Fruit fly (Drosophila melanogaster) whole organism, embryonic: Measurements from ENCODE around the gene Gk2.

Experiments used
- BEAF-32 ChIP-seq: fragments of 200-800 bp; sonication (Bioruptor generic); optimal IDR thresholded peaks from 3 replicates; lab custom pipeline; 2017; ENCODE audit warnings: missing biosample characterization, missing genetic modification characterization, mild to moderate bottlenecking, moderate library complexity, missing genetic modification reagents
- Bgb ChIP-seq: fragments of 200-800 bp; sonication (Bioruptor generic); IDR thresholded peaks from 2 replicates; pipeline ENCODE4 v1.3.6; 2022; ENCODE audit warnings: missing biosample characterization, missing genetic modification characterization; ENCODE audit not compliant: partially characterized antibody
- CG13287 ChIP-seq: fragments of 200-800 bp; sonication (Bioruptor generic); IDR thresholded peaks from 2 replicates; pipeline ENCODE4 v1.3.6; 2022; ENCODE audit warnings: missing biosample characterization, missing genetic modification characterization; ENCODE audit not compliant: partially characterized antibody
- CG14710 ChIP-seq: fragments of 200-800 bp; sonication (Bioruptor generic); optimal IDR thresholded peaks from 3 replicates; lab custom pipeline; 2019; ENCODE audit warnings: missing biosample characterization, mild to moderate bottlenecking, missing genetic modification characterization, moderate library complexity
- CG14860 ChIP-seq: fragments of 200-800 bp; sonication (Bioruptor generic); IDR thresholded peaks from 3 replicates; pipeline ENCODE4 v1.3.6; 2022; ENCODE audit warnings: missing biosample characterization, missing genetic modification characterization; ENCODE audit not compliant: partially characterized antibody
- CG14965 ChIP-seq: fragments of 200-800 bp; sonication (Bioruptor generic); optimal IDR thresholded peaks from 2 replicates; lab custom pipeline; 2016; ENCODE audit warnings: missing biosample characterization, missing genetic modification characterization, borderline replicate concordance
- CG15514 ChIP-seq: fragments of 200-800 bp; sonication (Bioruptor generic); optimal IDR thresholded peaks from 3 replicates; lab custom pipeline; 2017; ENCODE audit warnings: missing biosample characterization, missing genetic modification characterization, mild to moderate bottlenecking, moderate library complexity, missing genetic modification reagents
- CG17186 ChIP-seq: fragments of 200-800 bp; sonication (Bioruptor generic); optimal IDR thresholded peaks from 3 replicates; lab custom pipeline; 2017; ENCODE audit warnings: missing biosample characterization, missing genetic modification reagents, missing genetic modification characterization
- CG2116 ChIP-seq: fragments of 200-800 bp; sonication (Bioruptor generic); optimal IDR thresholded peaks from 3 replicates; lab custom pipeline; 2018; ENCODE audit warnings: missing biosample characterization, mild to moderate bottlenecking, missing genetic modification characterization
- CG2199 ChIP-seq: fragments of 200-800 bp; sonication (Bioruptor generic); IDR thresholded peaks from 3 replicates; pipeline ENCODE4 v1.3.6; 2022; ENCODE audit warnings: missing biosample characterization, missing genetic modification characterization
- CG34224 ChIP-seq: fragments of 200-800 bp; sonication (Bioruptor generic); IDR thresholded peaks from 3 replicates; pipeline ENCODE4 v1.3.6; 2022; ENCODE audit warnings: missing biosample characterization, missing genetic modification characterization; ENCODE audit not compliant: partially characterized antibody
- CG7786 ChIP-seq: fragments of 200-800 bp; sonication (Bioruptor generic); optimal IDR thresholded peaks from 2 replicates; lab custom pipeline; 2016; ENCODE audit warnings: missing biosample characterization, missing genetic modification characterization
- CkIIα-i1 ChIP-seq: fragments of 200-800 bp; sonication (Bioruptor generic); IDR thresholded peaks from 2 replicates; pipeline ENCODE4 v1.3.6; 2022; ENCODE audit warnings: missing biosample characterization, missing genetic modification characterization
- Dll ChIP-seq: fragments of 200-800 bp; sonication (Bioruptor generic); IDR thresholded peaks from 4 replicates; pipeline ENCODE4 v1.3.6; 2022; ENCODE audit warnings: missing biosample characterization, missing genetic modification characterization; ENCODE audit not compliant: partially characterized antibody
- Doc3 ChIP-seq: fragments of 200-800 bp; sonication (Bioruptor generic); IDR thresholded peaks from 3 replicates; pipeline ENCODE4 v1.3.6; 2022; ENCODE audit warnings: missing biosample characterization, missing genetic modification characterization; ENCODE audit not compliant: partially characterized antibody
- Dp ChIP-seq: fragments of 200-800 bp; sonication (Bioruptor generic); optimal IDR thresholded peaks from 2 replicates; lab custom pipeline; 2018; ENCODE audit warnings: missing biosample characterization, mild to moderate bottlenecking, missing genetic modification characterization, moderate library complexity
- E2f2 ChIP-seq: fragments of 200-800 bp; sonication (Bioruptor generic); IDR thresholded peaks from 2 replicates; pipeline ENCODE4 v1.3.6; 2022; ENCODE audit warnings: missing biosample characterization, missing genetic modification characterization
- HLH4C ChIP-seq: fragments of 200-800 bp; sonication (Bioruptor generic); IDR thresholded peaks from 3 replicates; pipeline ENCODE4 v1.3.6; 2022; ENCODE audit warnings: missing biosample characterization, missing genetic modification characterization; ENCODE audit not compliant: partially characterized antibody
- MBD-R2 ChIP-seq: fragments of 200-800 bp; sonication (Bioruptor generic); IDR thresholded peaks from 2 replicates; pipeline ENCODE4 v1.3.6; 2022; ENCODE audit warnings: missing biosample characterization, missing genetic modification characterization
- MESR4 ChIP-seq: fragments of 200-800 bp; sonication (Bioruptor generic); optimal IDR thresholded peaks from 2 replicates; lab custom pipeline; 2018; ENCODE audit warnings: missing biosample characterization, mild to moderate bottlenecking, missing genetic modification characterization, moderate library complexity
- Scr ChIP-seq: fragments of 200-800 bp; sonication (Bioruptor generic); IDR thresholded peaks from 2 replicates; pipeline ENCODE4 v1.3.6; 2022; ENCODE audit warnings: missing biosample characterization, missing genetic modification characterization; ENCODE audit not compliant: partially characterized antibody
- Sry-δ ChIP-seq: fragments of 200-800 bp; sonication (Bioruptor generic); optimal IDR thresholded peaks from 2 replicates; lab custom pipeline; 2016; ENCODE audit warnings: missing biosample characterization, missing genetic modification characterization
- amos ChIP-seq: fragments of 200-800 bp; sonication (Bioruptor generic); IDR thresholded peaks from 2 replicates; pipeline ENCODE4 v1.3.6; 2022; ENCODE audit warnings: missing biosample characterization, missing genetic modification characterization; ENCODE audit not compliant: partially characterized antibody
- bbx ChIP-seq: fragments of 200-800 bp; sonication (Bioruptor generic); IDR thresholded peaks from 2 replicates; pipeline ENCODE4 v1.3.6; 2022; ENCODE audit warnings: missing biosample characterization, missing genetic modification characterization; ENCODE audit not compliant: partially characterized antibody
- crol ChIP-seq: fragments of 200-800 bp; sonication (Bioruptor generic); IDR thresholded peaks from 2 replicates; pipeline ENCODE4 v1.3.6; 2022; ENCODE audit warnings: missing biosample characterization, missing genetic modification characterization
- dmrt11E ChIP-seq: fragments of 200-800 bp; sonication (Bioruptor generic); optimal IDR thresholded peaks from 3 replicates; lab custom pipeline; 2018; ENCODE audit warnings: missing biosample characterization, mild to moderate bottlenecking, missing genetic modification characterization, moderate library complexity
- grn ChIP-seq: fragments of 200-800 bp; sonication (Bioruptor generic); optimal IDR thresholded peaks from 3 replicates; lab custom pipeline; 2017; ENCODE audit warnings: missing biosample characterization, missing genetic modification characterization
- gro ChIP-seq: fragments of 200-800 bp; sonication (Bioruptor generic); optimal IDR thresholded peaks from 2 replicates; lab custom pipeline; 2016; ENCODE audit warnings: missing biosample characterization, missing genetic modification characterization
- hb ChIP-seq: fragments of 200-800 bp; sonication (Bioruptor generic); IDR thresholded peaks from 3 replicates; pipeline ENCODE4 v1.3.6; 2022; ENCODE audit warnings: missing biosample characterization, missing genetic modification characterization; ENCODE audit not compliant: partially characterized antibody
- hbn ChIP-seq: fragments of 200-800 bp; sonication (Bioruptor generic); IDR thresholded peaks from 2 replicates; pipeline ENCODE4 v1.3.6; 2022; ENCODE audit warnings: missing biosample characterization, missing genetic modification characterization; ENCODE audit not compliant: partially characterized antibody
- inv ChIP-seq: fragments of 200-800 bp; sonication (Bioruptor generic); IDR thresholded peaks from 2 replicates; pipeline ENCODE4 v1.3.6; 2022; ENCODE audit warnings: missing biosample characterization, missing genetic modification characterization; ENCODE audit not compliant: partially characterized antibody
- mld ChIP-seq: fragments of 200-800 bp; sonication (Bioruptor generic); IDR thresholded peaks from 3 replicates; pipeline ENCODE4 v1.3.6; 2022; ENCODE audit warnings: missing biosample characterization, missing genetic modification characterization; ENCODE audit not compliant: partially characterized antibody
- nerfin-2 ChIP-seq: fragments of 200-800 bp; sonication (Bioruptor generic); IDR thresholded peaks from 2 replicates; pipeline ENCODE4 v1.3.6; 2022; ENCODE audit warnings: missing biosample characterization, missing genetic modification characterization; ENCODE audit not compliant: partially characterized antibody
- pzg ChIP-seq: fragments of 200-800 bp; sonication (Bioruptor generic); optimal IDR thresholded peaks from 3 replicates; lab custom pipeline; 2018; ENCODE audit warnings: missing biosample characterization, mild to moderate bottlenecking, missing genetic modification characterization, moderate library complexity
- sna ChIP-seq: fragments of 200-800 bp; sonication (Bioruptor generic); IDR thresholded peaks from 2 replicates; pipeline ENCODE4 v1.3.6; 2022; ENCODE audit warnings: missing biosample characterization, missing genetic modification characterization; ENCODE audit not compliant: partially characterized antibody
- sob ChIP-seq: fragments of 200-800 bp; sonication (Bioruptor generic); IDR thresholded peaks from 2 replicates; pipeline ENCODE4 v1.3.6; 2022; ENCODE audit warnings: missing biosample characterization, missing genetic modification characterization
- stc ChIP-seq: fragments of 200-800 bp; sonication (Bioruptor generic); IDR thresholded peaks from 2 replicates; pipeline ENCODE4 v1.3.6; 2022; ENCODE audit warnings: missing biosample characterization, missing genetic modification characterization
- tna ChIP-seq: fragments of 200-800 bp; sonication (Bioruptor generic); IDR thresholded peaks from 2 replicates; pipeline ENCODE4 v1.3.6; 2022; ENCODE audit warnings: missing biosample characterization, missing genetic modification characterization; ENCODE audit not compliant: partially characterized antibody
- unc-4 ChIP-seq: fragments of 200-800 bp; sonication (Bioruptor generic); IDR thresholded peaks from 2 replicates; pipeline ENCODE4 v1.3.6; 2022; ENCODE audit warnings: missing biosample characterization, missing genetic modification characterization; ENCODE audit not compliant: partially characterized antibody
- wor ChIP-seq: fragments of 200-800 bp; sonication (Bioruptor generic); IDR thresholded peaks from 2 replicates; pipeline ENCODE4 v1.3.6; 2022; ENCODE audit warnings: missing biosample characterization, missing genetic modification characterization

Gene Gk2

DNA sequence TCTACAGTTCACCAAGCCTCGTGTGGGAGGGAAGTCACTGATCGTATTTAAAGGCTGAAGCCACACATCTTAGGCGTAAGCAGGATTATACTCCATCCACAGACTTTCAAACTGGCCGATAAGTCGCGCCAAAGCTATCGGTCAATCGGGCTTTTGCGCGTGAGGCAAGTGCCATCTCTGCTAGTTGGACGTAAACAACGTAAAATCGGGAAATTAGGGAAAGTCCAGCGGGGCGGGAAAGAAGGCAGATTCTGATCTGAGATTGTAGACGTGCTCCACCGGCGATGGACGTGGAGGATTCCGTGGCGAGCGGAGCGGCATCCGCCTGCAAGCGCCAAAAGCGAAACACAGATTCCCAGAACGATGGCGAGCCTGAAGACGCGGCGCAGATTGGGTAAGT lies 17.9 kb downstream of the Gk2 start, which contains the start of gene CG8001 (continued):
- TF ChIP-seq CG2199 (GFP tag; lab: Robert Waterston, UW): no peak
- TF ChIP-seq amos: peak; percentile 64; the same call in 1 of the 2 replicates
- TF ChIP-seq CG14710 (tag; lab: Kevin White, UChicago): no peak
- peak; percentile 36; the same call in 1 of the 2 replicates for TF ChIP-seq nerfin-2 (GFP tag; lab: Robert Waterston, UW)
- no peak for TF ChIP-seq gro (GFP tag; lab: Kevin White, UChicago)
- TF ChIP-seq CG7786 (GFP tag; lab: Kevin White, UChicago): no peak
- TF ChIP-seq CG17186 (GFP tag; lab: Kevin White, UChicago): peak; percentile 57
- peak; percentile 13 for TF ChIP-seq CG2116 (GFP tag; lab: Kevin White, UChicago)
- no peak for TF ChIP-seq stc (GFP tag; lab: Robert Waterston, UW)
- TF ChIP-seq Dll (GFP tag; lab: Robert Waterston, UW): peak; percentile 61; the same call in 3 of the 4 replicates
- TF ChIP-seq sna (GFP tag; lab: Robert Waterston, UW): peak; percentile 41; the same call in 1 of the 2 replicates
- peak; percentile 71 for TF ChIP-seq Bgb (GFP tag; lab: Robert Waterston, UW)
- TF ChIP-seq Sry-δ: peak; percentile 83
- peak; percentile 6 for TF ChIP-seq MESR4
- TF ChIP-seq tna (GFP tag; lab: Robert Waterston, UW): 0 out of 2 replicates have a peak, but pooled peaks have one; percentile 26
- TF ChIP-seq E2f2 (GFP tag; lab: Robert Waterston, UW): peak; percentile 94
- TF ChIP-seq hbn (GFP tag; lab: Robert Waterston, UW): peak; percentile 66
- no peak for TF ChIP-seq CG14965 (GFP tag; lab: Kevin White, UChicago)
- TF ChIP-seq wor (GFP tag; lab: Robert Waterston, UW): no peak
- peak; percentile 72 for TF ChIP-seq CG13287 (GFP tag; lab: Robert Waterston, UW)
- TF ChIP-seq bbx (GFP tag; lab: Robert Waterston, UW): peak; percentile 69
- peak; percentile 91 for TF ChIP-seq MBD-R2 (GFP tag; lab: Robert Waterston, UW)
- peak; percentile 46; the same call in 1 of the 3 replicates for TF ChIP-seq Doc3
- peak; percentile 28; the same call in 1 of the 2 replicates for TF ChIP-seq inv
- TF ChIP-seq Scr (GFP tag; lab: Robert Waterston, UW): peak; percentile 64
- TF ChIP-seq Dp (GFP tag; lab: Kevin White, UChicago): peak; percentile 90
- TF ChIP-seq CG34224 (GFP tag; lab: Robert Waterston, UW): peak; percentile 56; the same call in 2 of the 3 replicates
- peak; percentile 62; the same call in 1 of the 3 replicates for TF ChIP-seq mld (GFP tag; lab: Robert Waterston, UW)
- peak; percentile 67 for TF ChIP-seq BEAF-32
- peak; percentile 68 for TF ChIP-seq crol (GFP tag; lab: Robert Waterston, UW)
- peak; percentile 71 for TF ChIP-seq unc-4 (GFP tag; lab: Robert Waterston, UW)
- no peak for TF ChIP-seq dmrt11E (tag; lab: Kevin White, UChicago)
- 0 out of 3 replicates have a peak, but pooled peaks have one; percentile 37 for TF ChIP-seq CG14860 (GFP tag; lab: Robert Waterston, UW)
- TF ChIP-seq HLH4C (GFP tag; lab: Robert Waterston, UW): peak; percentile 61
- peak; percentile 31 for TF ChIP-seq grn (GFP tag; lab: Kevin White, UChicago)
- TF ChIP-seq sob (GFP tag; lab: Robert Waterston, UW): peak; percentile 31; the same call in 1 of the 2 replicates
- peak; percentile 65; the same call in 1 of the 3 replicates for TF ChIP-seq hb
- peak; percentile 45 for TF ChIP-seq pzg
- TF ChIP-seq CG15514 (GFP tag; lab: Kevin White, UChicago): peak; percentile 27
- TF ChIP-seq CkIIα-i1: no peak
